Fruit fly (Drosophila melanogaster) Kc167 (cell line): ENCODE data around the gene CG45218.

Experiments used
- Myc ChIP-seq: fragments of >200 bp; optimal IDR thresholded peaks from 2 replicates; lab custom pipeline; 2017; ENCODE audit warnings: missing external identifiers
- Sin3A ChIP-seq: fragments of >200 bp; optimal IDR thresholded peaks from 2 replicates; lab custom pipeline; 2018; ENCODE audit warnings: missing external identifiers
- h ChIP-seq: fragments of >200 bp; optimal IDR thresholded peaks from 3 replicates; lab custom pipeline; 2018; ENCODE audit warnings: missing external identifiers
- psq ChIP-seq: fragments of >200 bp; optimal IDR thresholded peaks from 2 replicates; lab custom pipeline; 2017; ENCODE audit warnings: missing external identifiers
- ttk ChIP-seq: sonication (Bioruptor generic); optimal IDR thresholded peaks from 2 replicates; lab custom pipeline; 2017; ENCODE audit warnings: missing external identifiers

DNA sequence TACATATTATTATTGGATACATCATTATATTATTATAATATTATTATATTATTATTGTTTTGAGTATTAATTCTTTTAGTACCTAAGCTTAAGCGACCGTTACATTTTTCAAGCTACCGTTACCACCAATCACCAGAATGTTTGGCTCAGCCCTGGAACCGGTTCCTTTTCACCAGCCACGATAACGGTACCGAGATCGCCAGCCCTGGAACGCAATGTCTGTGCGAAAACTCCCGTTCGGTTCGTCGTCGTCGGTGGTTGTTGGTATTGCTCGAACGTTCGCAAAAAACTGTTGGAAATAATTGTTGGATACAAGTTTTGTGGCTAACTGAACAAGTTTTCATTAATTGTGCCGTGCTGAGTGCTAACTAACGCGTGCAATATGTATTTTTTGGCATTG, 40.9 kb downstream of the CG45218 start, which contains the start of gene CG42404:
- TF ChIP-seq Myc (lab: Kevin White, UChicago) (no peak), ttk (lab: Kevin White, UChicago) (no peak), psq (no peak), h (no peak), Sin3A (lab: Kevin White, UChicago) (no peak)
